Worm (Caenorhabditis elegans): ENCODE results near the gene rsp-8.

Gene rsp-8

DNA sequence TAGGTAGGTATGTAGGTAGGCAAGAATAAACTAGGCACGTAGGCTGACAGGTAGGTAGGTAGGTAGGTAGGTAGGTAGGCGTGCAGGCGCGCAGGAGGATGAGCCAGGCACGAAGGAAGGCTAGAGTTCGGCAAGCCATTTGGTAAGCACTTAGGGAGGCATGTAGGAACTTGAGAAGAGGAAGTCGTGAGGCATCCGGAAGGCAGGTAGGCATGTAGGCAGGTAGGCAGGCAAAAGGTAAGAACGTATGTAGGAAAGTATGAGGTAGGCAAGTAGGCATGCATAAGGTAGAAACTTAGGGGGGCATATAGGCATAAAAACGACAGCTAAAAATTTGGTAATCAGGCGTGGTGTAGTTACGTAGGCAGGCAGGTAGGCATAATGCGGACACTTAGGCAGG, 49.9 kb downstream of the rsp-8 start (continued):
- TF ChIP-seq zfp-3 (GFP tag; conservative IDR thresholded peaks at IDR 0.05) (no peak), hlh-11 (tag; optimal IDR thresholded peaks at IDR 0.05) (no peak), skn-1 (tag; optimal IDR thresholded peaks at IDR 0.05) (no peak), ztf-11 (tag; optimal IDR thresholded peaks at IDR 0.05) (no peak), nhr-102 (tag; optimal IDR thresholded peaks at IDR 0.05) (no peak)

ce11 chrIII:11878751-11879150, 52.5 kb downstream of the rsp-8 start, which contains the start of gene Y56A3A.6:
Gene Y56A3A.6 (minus strand): TSS chrIII:11878803.
- peak; percentile 87 for TF ChIP-seq pqm-1 (tag; optimal IDR thresholded peaks at IDR 0.05)
- TF ChIP-seq daf-16 (GFP tag; optimal IDR thresholded peaks at IDR 0.05) = no peak
- TF ChIP-seq daf-16 (tag; optimal IDR thresholded peaks at IDR 0.05) = peak; percentile 39
- no peak for TF ChIP-seq nhr-111 (GFP tag; optimal IDR thresholded peaks at IDR 0.05)
- no peak for TF ChIP-seq R02D3.7 (tag; optimal IDR thresholded peaks at IDR 0.05)
- no peak for TF ChIP-seq Y75B8A.6 (GFP tag; IDR thresholded peaks at IDR 0.05)
- no peak for TF ChIP-seq saeg-2 (GFP tag; IDR thresholded peaks at IDR 0.05)
- TF ChIP-seq snpc-4 (tag; optimal IDR thresholded peaks at IDR 0.05) = no peak
- TF ChIP-seq daf-12 (tag; optimal IDR thresholded peaks at IDR 0.05) = no peak
- TF ChIP-seq Y105C5A.15 (GFP tag; IDR thresholded peaks at IDR 0.05) = no peak
- TF ChIP-seq mdl-1 (tag; optimal IDR thresholded peaks at IDR 0.05) = no peak
- peak; percentile 62 for TF ChIP-seq nhr-28 (tag; optimal IDR thresholded peaks at IDR 0.05)
- no peak for TF ChIP-seq F26F4.8 (GFP tag; conservative IDR thresholded peaks at IDR 0.05)
- TF ChIP-seq ceh-44 (GFP tag; IDR thresholded peaks at IDR 0.05) = no peak
- peak; percentile 8 for TF ChIP-seq hlh-11 (tag; optimal IDR thresholded peaks at IDR 0.05)
- TF ChIP-seq snpc-1.2 (GFP tag; IDR thresholded peaks at IDR 0.05) = no peak
- TF ChIP-seq madf-5 (GFP tag; IDR thresholded peaks at IDR 0.05) = no peak
- no peak for TF ChIP-seq jun-1 (tag; optimal IDR thresholded peaks at IDR 0.05)
- TF ChIP-seq dmd-6 (GFP tag; IDR thresholded peaks at IDR 0.05) = 0 out of 2 replicates have a peak, but pooled peaks have one; percentile 9
- no peak for TF ChIP-seq spr-3 (GFP tag; optimal IDR thresholded peaks at IDR 0.05)
- no peak for TF ChIP-seq ztf-7 (tag; optimal IDR thresholded peaks at IDR 0.05)
- TF ChIP-seq ZK546.5 (tag; optimal IDR thresholded peaks at IDR 0.05) = no peak
- peak; percentile 48 for TF ChIP-seq dve-1 (tag; optimal IDR thresholded peaks at IDR 0.05; ENCODE audit: insufficient read depth)

Data from whole organism, L4 larva.